Fruit fly (Drosophila melanogaster): ENCODE measurements around the gene Son.

DNA sequence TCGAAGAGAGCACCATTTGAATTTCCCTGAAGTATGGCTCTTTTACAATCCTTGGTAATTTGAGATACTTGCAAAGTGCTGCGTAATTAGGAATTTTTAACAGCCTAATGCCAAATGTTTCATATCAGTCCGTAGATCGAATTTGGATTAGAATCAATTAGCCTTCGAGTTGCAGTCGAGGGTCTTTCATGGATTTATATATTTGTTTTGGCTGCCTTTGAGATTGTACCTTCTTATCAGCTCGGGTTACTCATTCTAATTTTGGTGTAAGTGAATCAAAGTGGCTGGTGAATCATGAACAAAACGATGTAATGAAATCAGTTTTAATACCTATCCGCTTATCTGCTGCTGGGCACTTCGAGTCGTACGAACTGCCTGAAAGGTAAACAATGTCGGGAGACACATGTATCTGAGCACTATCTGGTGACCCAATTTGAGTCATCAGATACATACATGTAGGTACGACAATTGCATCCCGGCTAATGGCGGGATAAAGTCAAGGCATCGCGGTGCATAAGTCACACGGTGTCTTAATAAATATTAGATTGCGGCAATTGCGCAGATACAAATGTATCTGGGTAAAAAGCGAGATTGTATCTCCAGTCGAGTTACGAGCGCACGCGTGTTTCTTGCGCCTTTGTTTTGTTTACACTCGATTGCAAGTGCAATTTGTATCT, 18.0 kb downstream of the Son start:
- TF ChIP-seq CG8478 (optimal IDR thresholded peaks at IDR 0.05) (no peak), CTCF (optimal IDR thresholded peaks at IDR 0.05) (no peak)

Measured in S2 (cell line).